Fruit fly (Drosophila melanogaster) whole organism, pupa: Measurements from ENCODE around the gene Gal.

ENCODE experiments used
- CG13204 ChIP-seq: fragments of 200-800 bp; sonication (Bioruptor generic); optimal IDR thresholded peaks from 2 replicates; lab custom pipeline; 2018; ENCODE audit warnings: missing biosample characterization, mild to moderate bottlenecking, missing genetic modification characterization, moderate library complexity
- CG17806 ChIP-seq: fragments of 200-800 bp; sonication (Bioruptor generic); optimal IDR thresholded peaks from 2 replicates; lab custom pipeline; 2018; ENCODE audit warnings: missing biosample characterization, mild to moderate bottlenecking, missing genetic modification characterization, moderate library complexity
- CG34367 ChIP-seq: fragments of 200-800 bp; sonication (Bioruptor generic); optimal IDR thresholded peaks from 2 replicates; lab custom pipeline; 2018; ENCODE audit warnings: missing biosample characterization, mild to moderate bottlenecking, missing genetic modification characterization
- CG4496 ChIP-seq: fragments of 200-800 bp; sonication (Bioruptor generic); IDR thresholded peaks from 3 replicates; pipeline ENCODE4 v1.3.6; 2022; ENCODE audit warnings: missing biosample characterization, missing genetic modification characterization
- CG8159 ChIP-seq: fragments of 200-800 bp; sonication (Bioruptor generic); optimal IDR thresholded peaks from 3 replicates; lab custom pipeline; 2018; ENCODE audit warnings: missing biosample characterization, mild to moderate bottlenecking, missing genetic modification characterization, moderate library complexity
- CG9948 ChIP-seq: fragments of 200-800 bp; sonication (Bioruptor generic); optimal IDR thresholded peaks from 2 replicates; lab custom pipeline; 2018; ENCODE audit warnings: missing biosample characterization, mild to moderate bottlenecking, missing genetic modification characterization, moderate library complexity
- D1 ChIP-seq: fragments of 200-800 bp; sonication (Bioruptor generic); optimal IDR thresholded peaks from 2 replicates; lab custom pipeline; 2018; ENCODE audit warnings: missing biosample characterization, mild to moderate bottlenecking, missing genetic modification characterization, moderate library complexity
- EcR ChIP-seq: fragments of 200-800 bp; sonication (Bioruptor generic); optimal IDR thresholded peaks from 3 replicates; lab custom pipeline; 2019; ENCODE audit warnings: missing biosample characterization, missing genetic modification characterization, mild to moderate bottlenecking, moderate library complexity, missing genetic modification reagents
- fd96Ca ChIP-seq: fragments of 200-800 bp; sonication (Bioruptor generic); IDR thresholded peaks from 3 replicates; pipeline ENCODE4 v1.3.6; 2022; ENCODE audit warnings: missing biosample characterization, missing genetic modification characterization
- gl ChIP-seq: fragments of 200-800 bp; sonication (Bioruptor generic); optimal IDR thresholded peaks from 2 replicates; lab custom pipeline; 2018; ENCODE audit warnings: missing biosample characterization, mild to moderate bottlenecking, missing genetic modification characterization

DNA sequence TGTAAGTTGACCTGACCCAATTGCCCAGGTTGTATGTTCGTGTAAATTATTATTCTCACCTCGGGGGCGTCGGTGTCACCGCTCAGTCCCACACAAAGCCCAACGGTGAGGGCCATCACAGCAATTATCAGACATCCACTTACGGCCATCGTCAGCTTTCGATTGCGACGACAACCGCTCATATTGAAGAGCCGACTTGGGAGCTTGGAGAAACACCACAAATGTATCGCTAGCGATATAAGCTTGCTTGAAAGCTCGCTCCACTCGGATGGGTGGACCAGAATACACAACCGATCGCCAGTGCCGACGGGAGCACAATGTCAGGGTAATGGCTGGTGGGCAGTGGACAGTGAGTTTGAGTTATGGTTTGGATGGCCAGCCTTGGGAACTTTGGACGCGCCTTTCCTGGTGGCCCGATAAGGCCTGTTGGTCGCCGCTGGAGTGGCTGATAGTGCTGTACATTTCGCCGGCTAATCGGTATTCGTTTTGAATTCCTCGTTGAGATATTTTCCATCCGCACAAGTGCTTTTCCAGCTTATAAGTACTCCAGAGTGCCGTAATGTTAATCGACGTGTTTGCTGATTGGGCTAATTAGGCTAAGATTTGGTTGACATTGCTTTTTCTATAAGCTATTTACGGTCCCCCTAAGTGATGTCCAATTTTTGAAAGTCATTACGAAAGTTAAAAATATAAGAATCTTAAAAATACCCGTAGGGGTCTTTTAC, at the start of gene Gal:
- TF ChIP-seq CG4496 (GFP tag; lab: Robert Waterston, UW) (no peak), gl (tag; lab: Kevin White, UChicago) (no peak), D1 (no peak), CG34367 (tag; lab: Kevin White, UChicago) (no peak), CG8159 (tag; lab: Kevin White, UChicago) (peak; percentile 64), fd96Ca (GFP tag; lab: Robert Waterston, UW) (0 out of 3 replicates have a peak, but pooled peaks have one; percentile 31), CG13204 (no peak), EcR (GFP tag; lab: Kevin White, UChicago) (no peak), CG9948 (tag; lab: Kevin White, UChicago) (no peak), CG17806 (tag; lab: Kevin White, UChicago) (no peak)
